Worm (Caenorhabditis elegans): ENCODE data around the gene F11G11.13.
"Not testable (repeated sequence)": the region's sequence is repeated elsewhere in the genome, so short reads cannot be mapped to it uniquely, and the experiment has no call there.

The F11G11.13 gene

ce11 chrII:4916462-4916861, 40.5 kb upstream of the F11G11.13 start, which contains the start of gene msp-31:
msp-31 (minus strand) TSS chrII:4916562.
- TF ChIP-seq nhr-43 (tag; optimal IDR thresholded peaks at IDR 0.05; ENCODE audit: poor library complexity, severe bottlenecking); nhr-25 (tag; optimal IDR thresholded peaks at IDR 0.05); ztf-4 (tag; optimal IDR thresholded peaks at IDR 0.05): not testable (repeated sequence)

- no peak for TF ChIP-seq lin-39 (tag; optimal IDR thresholded peaks at IDR 0.05)
- no peak for TF ChIP-seq egl-27 (tag; optimal IDR thresholded peaks at IDR 0.05)
- TF ChIP-seq nhr-76 (tag; optimal IDR thresholded peaks at IDR 0.05): no peak
- TF ChIP-seq nhr-23 (tag; optimal IDR thresholded peaks at IDR 0.05): no peak
- no peak for TF ChIP-seq ceh-28 (tag; optimal IDR thresholded peaks at IDR 0.05)
- TF ChIP-seq aly-2 (tag; optimal IDR thresholded peaks at IDR 0.05): no peak
- TF ChIP-seq lsy-12 (tag; optimal IDR thresholded peaks at IDR 0.05): no peak
- no peak for TF ChIP-seq snpc-4 (tag; optimal IDR thresholded peaks at IDR 0.05)
- no peak for TF ChIP-seq nhr-237 (tag; optimal IDR thresholded peaks at IDR 0.05)
- no peak for TF ChIP-seq fos-1 (tag; optimal IDR thresholded peaks at IDR 0.05)
- TF ChIP-seq elt-2 (tag; optimal IDR thresholded peaks at IDR 0.05): no peak
- TF ChIP-seq jun-1 (tag; optimal IDR thresholded peaks at IDR 0.05): no peak
- no peak for TF ChIP-seq ztf-4 (tag; optimal IDR thresholded peaks at IDR 0.05)
- no peak for TF ChIP-seq nhr-28 (tag; optimal IDR thresholded peaks at IDR 0.05)
- no peak for TF ChIP-seq tbx-2 (tag; optimal IDR thresholded peaks at IDR 0.05)
These were observed 39.6 kb upstream of the F11G11.13 start for ce11 chrII:4915572-4915971.

DNA sequence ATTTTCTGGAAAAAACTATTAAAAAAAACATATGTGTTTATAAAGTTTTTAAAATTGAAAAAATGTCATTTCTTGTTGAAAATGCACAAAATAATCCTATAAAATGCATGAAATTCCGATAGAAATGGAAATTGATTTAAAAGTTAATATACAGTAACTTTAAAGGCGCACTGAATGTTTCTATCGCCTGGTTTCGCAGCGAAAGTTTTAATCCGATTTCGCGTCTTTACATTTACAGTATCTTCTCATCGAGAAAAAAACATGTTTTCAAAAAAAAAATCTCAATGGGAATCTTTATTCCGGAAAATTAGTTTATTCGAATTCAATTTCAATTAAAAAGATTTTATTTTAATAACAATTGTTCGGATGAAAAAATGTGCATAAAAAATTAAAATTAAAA, 38.2 kb upstream of the F11G11.13 start, which contains the start of gene R05F9.11:
TSS of gene R05F9.11 (minus strand) at position 5 of the 400 bp plus-strand sequence.
- no peak for TF ChIP-seq eor-1 (tag; optimal IDR thresholded peaks at IDR 0.05)
- no peak for TF ChIP-seq ceh-28 (tag; optimal IDR thresholded peaks at IDR 0.05)
- TF ChIP-seq fkh-2 (tag; optimal IDR thresholded peaks at IDR 0.05): no peak
- TF ChIP-seq unc-62 (GFP tag; optimal IDR thresholded peaks at IDR 0.05): no peak
- TF ChIP-seq elt-2 (tag; optimal IDR thresholded peaks at IDR 0.05): peak; percentile 13
- TF ChIP-seq ceh-16 (tag; optimal IDR thresholded peaks at IDR 0.05): no peak

- TF ChIP-seq nfya-1 (tag; optimal IDR thresholded peaks at IDR 0.05; ENCODE audit: insufficient read depth) (peak; percentile 48), elt-2 (tag; optimal IDR thresholded peaks at IDR 0.05) (peak; percentile 22), tbx-2 (tag; optimal IDR thresholded peaks at IDR 0.05) (peak; percentile 5), ama-1 (optimal IDR thresholded peaks at IDR 0.05) (no peak), lin-39 (tag; optimal IDR thresholded peaks at IDR 0.05) (peak; percentile 25), nhr-23 (tag; optimal IDR thresholded peaks at IDR 0.05) (peak; percentile 26), elt-3 (tag; optimal IDR thresholded peaks at IDR 0.05) (no peak), eor-1 (tag; optimal IDR thresholded peaks at IDR 0.05) (no peak), jun-1 (tag; optimal IDR thresholded peaks at IDR 0.05) (no peak), mml-1 (tag; optimal IDR thresholded peaks at IDR 0.05) (no peak), egl-5 (tag; optimal IDR thresholded peaks at IDR 0.05) (peak; percentile 88), skn-1 (tag; optimal IDR thresholded peaks at IDR 0.05) (peak; percentile 93), ztf-11 (tag; optimal IDR thresholded peaks at IDR 0.05) (no peak)
These were observed 32.2 kb upstream of the F11G11.13 start for ce11 chrII:4908160-4908559.

- TF ChIP-seq nhr-25 (tag; optimal IDR thresholded peaks at IDR 0.05) (no peak), jun-1 (tag; optimal IDR thresholded peaks at IDR 0.05) (no peak), ztf-11 (tag; optimal IDR thresholded peaks at IDR 0.05) (no peak), tbx-2 (tag; optimal IDR thresholded peaks at IDR 0.05) (no peak), ztf-4 (tag; optimal IDR thresholded peaks at IDR 0.05) (no peak), nfya-1 (tag; optimal IDR thresholded peaks at IDR 0.05; ENCODE audit: insufficient read depth) (no peak), snpc-4 (tag; optimal IDR thresholded peaks at IDR 0.05) (no peak), elt-1 (tag; optimal IDR thresholded peaks at IDR 0.05) (no peak), nhr-12 (tag; optimal IDR thresholded peaks at IDR 0.05) (no peak), hmg-11 (tag; optimal IDR thresholded peaks at IDR 0.05) (no peak), zag-1 (tag; optimal IDR thresholded peaks at IDR 0.05) (no peak), egl-5 (tag; optimal IDR thresholded peaks at IDR 0.05) (no peak), R02D3.7 (tag; optimal IDR thresholded peaks at IDR 0.05) (no peak), ceh-82 (tag; optimal IDR thresholded peaks at IDR 0.05) (no peak), lin-15B (tag; optimal IDR thresholded peaks at IDR 0.05) (no peak), nhr-67 (tag; optimal IDR thresholded peaks at IDR 0.05) (no peak), lin-39 (tag; optimal IDR thresholded peaks at IDR 0.05) (no peak), lsy-12 (tag; optimal IDR thresholded peaks at IDR 0.05) (no peak), sea-2 (GFP tag; optimal IDR thresholded peaks at IDR 0.05) (no peak), nhr-28 (tag; optimal IDR thresholded peaks at IDR 0.05) (no peak)
These were observed 29.9 kb upstream of the F11G11.13 start for ce11 chrII:4905883-4906282.

All from whole organism, L3 larva.